Worm (Caenorhabditis elegans) whole organism, L2 larva: ENCODE measurements around the gene sax-3.

Experiments
- aly-2 ChIP-seq: fragments of 150-350 bp; optimal IDR thresholded peaks from 2 replicates; lab custom pipeline; 2014; ENCODE audit warnings: missing biosample characterization, missing genetic modification characterization
- nhr-129 ChIP-seq: fragments of 150-350 bp; optimal IDR thresholded peaks from 2 replicates; lab custom pipeline; 2014; ENCODE audit warnings: missing biosample characterization, missing genetic modification characterization
- zag-1 ChIP-seq: fragments of 150-350 bp; optimal IDR thresholded peaks from 2 replicates; lab custom pipeline; 2014; ENCODE audit warnings: missing biosample characterization, missing genetic modification characterization

- TF ChIP-seq nhr-129 (tag; lab: Kevin White, UChicago): no peak
- TF ChIP-seq zag-1: no peak
- TF ChIP-seq aly-2: no peak
Observed at ce11 chrX:3473793-3474192, 8.1 kb upstream of the sax-3 start.
